Fruit fly (Drosophila melanogaster): ENCODE results near the gene Wnk.

Gene Wnk

dm6 chr3L:21539245-21540196, 15.2 kb downstream of the Wnk start, which contains the start of the genes COX8 and VhaM9.7-b (continued):
- TF ChIP-seq ind (GFP tag; optimal IDR thresholded peaks at IDR 0.05) (peak; percentile 74), CG8944 (GFP tag; optimal IDR thresholded peaks at IDR 0.05) (peak; percentile 58), CG4424 (GFP tag; optimal IDR thresholded peaks at IDR 0.05) (peak; percentile 69), Rfx (GFP tag; IDR thresholded peaks at IDR 0.05) (peak; percentile 74), Dek (tag; optimal IDR thresholded peaks at IDR 0.05) (no peak), tna (GFP tag; IDR thresholded peaks at IDR 0.05; ENCODE audit: partially characterized antibody) (0 out of 2 replicates have a peak, but pooled peaks have one; percentile 28), YL-1 (GFP tag; optimal IDR thresholded peaks at IDR 0.05) (peak; percentile 86), ci (GFP tag; IDR thresholded peaks at IDR 0.05) (peak; percentile 63), row (GFP tag; IDR thresholded peaks at IDR 0.05) (peak; percentile 91), CG3163 (GFP tag; optimal IDR thresholded peaks at IDR 0.05) (peak; percentile 20), Lhr (GFP tag; optimal IDR thresholded peaks at IDR 0.05) (peak; percentile 61), inv (GFP tag; IDR thresholded peaks at IDR 0.05; ENCODE audit: partially characterized antibody) (peak; percentile 65; the same call in 1 of the 2 replicates), tgo (GFP tag; IDR thresholded peaks at IDR 0.05) (peak; percentile 58; the same call in 2 of the 3 replicates), hth (optimal IDR thresholded peaks at IDR 0.05) (no peak), CG7928 (GFP tag; optimal IDR thresholded peaks at IDR 0.05) (peak; percentile 25), HmgD (GFP tag; optimal IDR thresholded peaks at IDR 0.05) (peak; percentile 21), ranshi (GFP tag; IDR thresholded peaks at IDR 0.05) (peak; percentile 73), CG10654 (GFP tag; optimal IDR thresholded peaks at IDR 0.05) (peak; percentile 48), Mes4 (GFP tag; optimal IDR thresholded peaks at IDR 0.05) (no peak), CG6272 (GFP tag; IDR thresholded peaks at IDR 0.05) (no peak; the same call in 1 of the 2 replicates), Atf-2 (GFP tag; optimal IDR thresholded peaks at IDR 0.05) (peak; percentile 43), Eip74EF (GFP tag; optimal IDR thresholded peaks at IDR 0.05) (no peak), ac (GFP tag; optimal IDR thresholded peaks at IDR 0.05) (no peak), CG6813 (GFP tag; optimal IDR thresholded peaks at IDR 0.05) (no peak), ap (GFP tag; IDR thresholded peaks at IDR 0.05) (no peak), fd3F (GFP tag; optimal IDR thresholded peaks at IDR 0.05) (peak; percentile 32), Camta (GFP tag; optimal IDR thresholded peaks at IDR 0.05) (peak; percentile 36), CG34224 (GFP tag; IDR thresholded peaks at IDR 0.05; ENCODE audit: partially characterized antibody) (peak; percentile 21; the same call in 1 of the 3 replicates), luna (GFP tag; optimal IDR thresholded peaks at IDR 0.05) (peak; percentile 1), NfI (GFP tag; optimal IDR thresholded peaks at IDR 0.05) (peak; percentile 65), CG4730 (GFP tag; IDR thresholded peaks at IDR 0.05) (0 out of 2 replicates have a peak, but pooled peaks have one; percentile 67), pzg (GFP tag; optimal IDR thresholded peaks at IDR 0.05) (peak; percentile 67), sob (GFP tag; IDR thresholded peaks at IDR 0.05) (peak; percentile 67), disco-r (GFP tag; optimal IDR thresholded peaks at IDR 0.05) (no peak), CG12744 (GFP tag; optimal IDR thresholded peaks at IDR 0.05) (no peak), kay (GFP tag; optimal IDR thresholded peaks at IDR 0.05) (peak; percentile 20), jumu (GFP tag; optimal IDR thresholded peaks at IDR 0.05) (peak; percentile 44), CG12219 (GFP tag; optimal IDR thresholded peaks at IDR 0.05) (no peak), Jarid2 (GFP tag; optimal IDR thresholded peaks at IDR 0.05) (no peak), pfk (GFP tag; optimal IDR thresholded peaks at IDR 0.05) (peak; percentile 24), dpn (GFP tag; optimal IDR thresholded peaks at IDR 0.05) (peak; percentile 54 to 68), prd (optimal IDR thresholded peaks at IDR 0.05) (no peak), prd (GFP tag; IDR thresholded peaks at IDR 0.05) (peak; percentile 78; the same call in 2 of the 3 replicates), bab2 (GFP tag; optimal IDR thresholded peaks at IDR 0.05) (peak; percentile 49), Sox100B (GFP tag; optimal IDR thresholded peaks at IDR 0.05) (peak; percentile 67), Neu2 (GFP tag; optimal IDR thresholded peaks at IDR 0.05; ENCODE audit: borderline replicate concordance) (no peak), mam (GFP tag; optimal IDR thresholded peaks at IDR 0.05) (peak; percentile 83), CG12769 (tag; optimal IDR thresholded peaks at IDR 0.05) (peak; percentile 56)
